Fruit fly (Drosophila melanogaster) whole organism: ENCODE results near the gene RhoGAP1A.

Experiments
- CG8478 ChIP-seq: fragments of >200 bp; optimal IDR thresholded peaks from 2 replicates; lab custom pipeline; 2018; ENCODE audit warnings: inconsistent platforms
- Dll ChIP-seq: fragments of >200 bp; optimal IDR thresholded peaks from 2 replicates; lab custom pipeline; 2017
- EcR ChIP-seq, 2 experiments: fragments of >200 bp; optimal IDR thresholded peaks; 2 replicates each; lab custom pipeline; 2017; ENCODE audit warnings: missing biosample characterization in 2 of 2, missing genetic modification characterization in 2 of 2, missing genetic modification reagents in 2 of 2
- pan ChIP-seq: fragments of >200 bp; optimal IDR thresholded peaks from 2 replicates; lab custom pipeline; 2017
- psq ChIP-seq: fragments of >200 bp; optimal IDR thresholded peaks from 2 replicates; lab custom pipeline; 2017
- usp ChIP-seq: fragments of >200 bp; optimal IDR thresholded peaks from 2 replicates; lab custom pipeline; 2017; ENCODE audit warnings: missing biosample characterization, missing genetic modification characterization, mixed read lengths

DNA sequence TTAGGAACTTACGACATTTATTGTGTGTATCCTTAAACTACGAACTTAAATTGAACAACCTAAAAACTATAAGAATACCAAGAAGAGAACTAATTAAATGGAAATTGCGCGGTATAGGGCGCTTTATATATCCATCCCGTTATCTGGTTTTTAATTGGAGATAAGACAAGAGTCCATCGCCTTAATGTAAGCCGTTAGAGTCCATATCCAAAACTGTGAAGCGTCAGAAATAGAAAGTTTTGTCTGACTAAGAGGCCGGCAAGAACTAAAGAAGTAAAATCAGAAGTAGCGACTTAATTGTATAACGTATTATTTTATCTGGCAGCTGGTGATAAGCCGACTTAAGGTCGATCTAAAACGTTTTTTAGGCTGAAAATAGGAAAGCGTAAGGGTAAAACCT, 635 bp upstream of the RhoGAP1A start, which contains the start of gene CG17636:
- TF ChIP-seq CG8478 (lab: Kevin White, UChicago) (no peak), usp (GFP tag; lab: Kevin White, UChicago) (no peak), EcR (GFP tag; optimal IDR thresholded peaks at IDR 0.05; lab: Kevin White, UChicago) (no peak), pan (lab: Kevin White, UChicago) (no peak), psq (lab: Kevin White, UChicago) (no peak), Dll (lab: Kevin White, UChicago) (no peak)
